Worm (Caenorhabditis elegans): ENCODE measurements around the gene F54F11.1.

ce11 chrII:13531118-13531517, 27.4 kb downstream of the F54F11.1 start, which contains the start of gene snx-14:
- TF ChIP-seq scrt-1 (GFP tag; IDR thresholded peaks at IDR 0.05) (no peak), sea-1 (GFP tag; conservative IDR thresholded peaks at IDR 0.05) (no peak), hmg-4 (GFP tag; optimal IDR thresholded peaks at IDR 0.05) (no peak), flt-1 (GFP tag; IDR thresholded peaks at IDR 0.05) (no peak), ama-1 (optimal IDR thresholded peaks at IDR 0.05) (no peak), tra-4 (tag; optimal IDR thresholded peaks at IDR 0.05) (no peak), B0310.2 (tag; optimal IDR thresholded peaks at IDR 0.05) (no peak)
